Fruit fly (Drosophila melanogaster) whole organism, embryonic: Measurements from ENCODE around the gene CG32712.

ENCODE experiments used
- Ada2b ChIP-seq: fragments of 200-800 bp; sonication (Bioruptor generic); IDR thresholded peaks from 2 replicates; pipeline ENCODE4 v1.3.6; 2022; ENCODE audit warnings: missing biosample characterization, missing genetic modification characterization
- Adf1 ChIP-seq: fragments of 200-800 bp; sonication (Bioruptor generic); IDR thresholded peaks from 2 replicates; pipeline ENCODE4 v1.3.6; 2022; ENCODE audit warnings: missing biosample characterization, missing genetic modification characterization
- Asciz ChIP-seq: fragments of 200-800 bp; sonication (Bioruptor generic); optimal IDR thresholded peaks from 2 replicates; lab custom pipeline; 2017; ENCODE audit warnings: missing biosample characterization, mild to moderate bottlenecking, missing genetic modification characterization, missing genetic modification reagents
- CG11504 ChIP-seq: fragments of 200-800 bp; sonication (Bioruptor generic); optimal IDR thresholded peaks from 3 replicates; lab custom pipeline; 2019; ENCODE audit warnings: missing biosample characterization, mild to moderate bottlenecking, missing genetic modification characterization, moderate library complexity
- CG12391 ChIP-seq: fragments of 200-800 bp; sonication (Bioruptor generic); optimal IDR thresholded peaks from 3 replicates; lab custom pipeline; 2018; ENCODE audit warnings: missing biosample characterization, mild to moderate bottlenecking, missing genetic modification characterization, moderate library complexity
- CG12744 ChIP-seq: fragments of 200-800 bp; sonication (Bioruptor generic); optimal IDR thresholded peaks from 2 replicates; lab custom pipeline; 2016; ENCODE audit warnings: missing biosample characterization, missing genetic modification characterization
- CG15269 ChIP-seq: fragments of 200-800 bp; sonication (Bioruptor generic); optimal IDR thresholded peaks from 2 replicates; lab custom pipeline; 2018; ENCODE audit warnings: missing biosample characterization, mild to moderate bottlenecking, missing genetic modification characterization, moderate library complexity
- CG1529 ChIP-seq: fragments of 200-800 bp; sonication (Bioruptor generic); optimal IDR thresholded peaks from 3 replicates; lab custom pipeline; 2018; ENCODE audit warnings: missing biosample characterization, missing genetic modification characterization
- CG15696 ChIP-seq: fragments of 200-800 bp; sonication (Bioruptor generic); optimal IDR thresholded peaks from 2 replicates; lab custom pipeline; 2019; ENCODE audit warnings: missing biosample characterization, mild to moderate bottlenecking, missing genetic modification characterization, moderate library complexity
- CG18262 ChIP-seq: fragments of 200-800 bp; optimal IDR thresholded peaks from 3 replicates; lab custom pipeline; 2019; ENCODE audit warnings: missing biosample characterization, mild to moderate bottlenecking, missing genetic modification characterization, moderate library complexity
- CG3163 ChIP-seq: fragments of 200-800 bp; sonication (Bioruptor generic); optimal IDR thresholded peaks from 3 replicates; lab custom pipeline; 2016; ENCODE audit warnings: missing biosample characterization, missing genetic modification characterization
- CG3281 ChIP-seq: fragments of 200-800 bp; sonication (Bioruptor generic); optimal IDR thresholded peaks from 3 replicates; lab custom pipeline; 2017; ENCODE audit warnings: missing biosample characterization, mild to moderate bottlenecking, missing genetic modification characterization
- CG42726 ChIP-seq: fragments of 200-800 bp; sonication (Bioruptor generic); IDR thresholded peaks from 2 replicates; pipeline ENCODE4 v1.3.6; 2022; ENCODE audit warnings: missing biosample characterization, missing genetic modification characterization; ENCODE audit not compliant: partially characterized antibody
- CG4404 ChIP-seq: fragments of 200-800 bp; sonication (Bioruptor generic); IDR thresholded peaks from 2 replicates; pipeline ENCODE4 v1.3.6; 2022; ENCODE audit warnings: missing biosample characterization, missing genetic modification characterization
- CG4707 ChIP-seq: fragments of 200-800 bp; sonication (Bioruptor generic); optimal IDR thresholded peaks from 2 replicates; lab custom pipeline; 2018; ENCODE audit warnings: missing biosample characterization, mild to moderate bottlenecking, missing genetic modification characterization, moderate library complexity
- CG6272 ChIP-seq: fragments of 200-800 bp; sonication (Bioruptor generic); IDR thresholded peaks from 2 replicates; pipeline ENCODE4 v1.3.6; 2022; ENCODE audit warnings: missing biosample characterization, missing genetic modification characterization
- CG7556 ChIP-seq: fragments of 200-800 bp; sonication (Bioruptor generic); optimal IDR thresholded peaks from 2 replicates; lab custom pipeline; 2017; ENCODE audit warnings: missing biosample characterization, mild to moderate bottlenecking, missing genetic modification characterization
- CG8281 ChIP-seq: fragments of 200-800 bp; sonication (Bioruptor generic); optimal IDR thresholded peaks from 2 replicates; lab custom pipeline; 2018; ENCODE audit warnings: missing biosample characterization, mild to moderate bottlenecking, missing genetic modification characterization, moderate library complexity
- CG9215 ChIP-seq: fragments of 200-800 bp; sonication (Bioruptor generic); IDR thresholded peaks from 2 replicates; pipeline ENCODE4 v1.3.6; 2022; ENCODE audit warnings: missing biosample characterization, missing genetic modification characterization
- CrebB ChIP-seq: fragments of 200-800 bp; sonication (Bioruptor generic); optimal IDR thresholded peaks from 3 replicates; lab custom pipeline; 2018; ENCODE audit warnings: missing biosample characterization, mild to moderate bottlenecking, missing genetic modification characterization
- Deaf1 ChIP-seq: fragments of 200-800 bp; optimal IDR thresholded peaks from 3 replicates; lab custom pipeline; 2019; ENCODE audit warnings: missing biosample characterization, mild to moderate bottlenecking, missing genetic modification characterization, moderate library complexity
- Hmx ChIP-seq: fragments of 200-800 bp; sonication (Bioruptor generic); optimal IDR thresholded peaks from 2 replicates; lab custom pipeline; 2016; ENCODE audit warnings: missing biosample characterization, missing genetic modification characterization
- Hr39 ChIP-seq: fragments of >200 bp; optimal IDR thresholded peaks from 2 replicates; lab custom pipeline; 2017
- Jarid2 ChIP-seq: fragments of 200-800 bp; sonication (Bioruptor generic); optimal IDR thresholded peaks from 3 replicates; lab custom pipeline; 2017; ENCODE audit warnings: mild to moderate bottlenecking, missing biosample characterization, missing genetic modification reagents, missing genetic modification characterization
- Optix ChIP-seq: fragments of 200-800 bp; sonication (Bioruptor generic); IDR thresholded peaks from 3 replicates; pipeline ENCODE4 v1.3.6; 2022; ENCODE audit warnings: missing biosample characterization, missing genetic modification characterization
- Pdp1 ChIP-seq, 2 experiments: fragments of 200-800 bp; sonication (Bioruptor generic); optimal IDR thresholded peaks; 3 replicates each; lab custom pipeline; 2016; ENCODE audit warnings: missing biosample characterization in 2 of 2, missing genetic modification characterization in 2 of 2, mild to moderate bottlenecking in 1 of 2, moderate library complexity in 1 of 2
- Ravus ChIP-seq: fragments of 200-800 bp; sonication (Bioruptor generic); IDR thresholded peaks from 2 replicates; pipeline ENCODE4 v1.3.6; 2022; ENCODE audit warnings: missing biosample characterization, missing genetic modification characterization
- Trl ChIP-seq, 3 experiments: fragments of >200 bp in 2 of 3; fragments of 200-800 bp in 1 of 3; sonication (Bioruptor generic) in 1 of 3; optimal IDR thresholded peaks; 2 replicates in 1 of 3; 3 replicates in 2 of 3; lab custom pipeline; 2016 to 2017; ENCODE audit warnings: missing biosample characterization in 1 of 3, missing genetic modification characterization in 1 of 3
- Vsx1 ChIP-seq: fragments of 200-800 bp; sonication (Bioruptor generic); optimal IDR thresholded peaks from 2 replicates; lab custom pipeline; 2017; ENCODE audit warnings: missing biosample characterization, mild to moderate bottlenecking, missing genetic modification characterization, missing genetic modification reagents
- YL-1 ChIP-seq: fragments of 200-800 bp; sonication (Bioruptor generic); optimal IDR thresholded peaks from 3 replicates; lab custom pipeline; 2017; ENCODE audit warnings: missing biosample characterization, mild to moderate bottlenecking, missing genetic modification characterization
- chinmo ChIP-seq: fragments of 200-800 bp; sonication (Bioruptor generic); IDR thresholded peaks from 4 replicates; pipeline ENCODE4 v1.3.6; 2022; ENCODE audit warnings: missing biosample characterization, missing genetic modification characterization; ENCODE audit not compliant: partially characterized antibody
- crp ChIP-seq, 2 experiments: fragments of 200-800 bp; sonication (Bioruptor generic); optimal IDR thresholded peaks; 2 replicates in 1 of 2; 3 replicates in 1 of 2; lab custom pipeline; 2017; ENCODE audit warnings: missing biosample characterization in 2 of 2, missing genetic modification characterization in 2 of 2, mild to moderate bottlenecking in 1 of 2, moderate library complexity in 1 of 2
- gcm2 ChIP-seq: fragments of 200-800 bp; sonication (Bioruptor generic); optimal IDR thresholded peaks from 2 replicates; lab custom pipeline; 2016; ENCODE audit warnings: missing biosample characterization, missing genetic modification characterization
- nmo ChIP-seq: fragments of 200-800 bp; sonication (Bioruptor generic); optimal IDR thresholded peaks from 2 replicates; lab custom pipeline; 2018; ENCODE audit warnings: missing biosample characterization, mild to moderate bottlenecking, missing genetic modification characterization, moderate library complexity
- pb ChIP-seq: fragments of 200-800 bp; sonication (Bioruptor generic); optimal IDR thresholded peaks from 3 replicates; lab custom pipeline; 2016; ENCODE audit warnings: missing biosample characterization, missing genetic modification characterization
- pnt ChIP-seq: fragments of 200-800 bp; sonication (Bioruptor generic); optimal IDR thresholded peaks from 3 replicates; lab custom pipeline; 2016; ENCODE audit warnings: missing biosample characterization, missing genetic modification characterization
- sd ChIP-seq: fragments of 200-800 bp; sonication (Bioruptor generic); optimal IDR thresholded peaks from 3 replicates; lab custom pipeline; 2018; ENCODE audit warnings: missing biosample characterization, mild to moderate bottlenecking, missing genetic modification characterization, moderate library complexity
- sens ChIP-seq: fragments of 200-800 bp; sonication (Bioruptor generic); peaks from one replicate; lab custom pipeline; 2016; ENCODE audit warnings: missing biosample characterization, missing genetic modification characterization
- sens-2 ChIP-seq: fragments of 200-800 bp; sonication (Bioruptor generic); IDR thresholded peaks from 2 replicates; pipeline ENCODE4 v1.3.6; 2022; ENCODE audit warnings: missing biosample characterization, missing genetic modification characterization
- slbo ChIP-seq: fragments of 200-800 bp; sonication (Bioruptor generic); IDR thresholded peaks from 2 replicates; pipeline ENCODE4 v1.3.6; 2022; ENCODE audit warnings: missing biosample characterization, missing genetic modification characterization
- sug ChIP-seq: fragments of 200-800 bp; optimal IDR thresholded peaks from 2 replicates; lab custom pipeline; 2019; ENCODE audit warnings: missing biosample characterization, mild to moderate bottlenecking, missing genetic modification characterization, moderate library complexity
- wek ChIP-seq: fragments of 200-800 bp; sonication (Bioruptor generic); optimal IDR thresholded peaks from 3 replicates; lab custom pipeline; 2018; ENCODE audit warnings: missing biosample characterization, mild to moderate bottlenecking, missing genetic modification characterization, moderate library complexity

Gene CG32712

dm6 chrX:8469606-8470005 lies 36.0 kb upstream of the CG32712 start:
- peak in 1 of 2 experiments; percentile 68 for TF ChIP-seq Pdp1 (GFP tag; optimal IDR thresholded peaks at IDR 0.05; lab: Kevin White, UChicago)
- TF ChIP-seq CG12744 (GFP tag; lab: Kevin White, UChicago) = no peak
- no peak for TF ChIP-seq sd (tag; lab: Kevin White, UChicago)
- TF ChIP-seq, all 482 proteins: peak for 1

- peak; percentile 25 for TF ChIP-seq sug (tag; lab: Kevin White, UChicago)
- no peak for TF ChIP-seq Asciz (GFP tag; lab: Kevin White, UChicago)
- peak in 1 of 2 experiments; percentile 24 for TF ChIP-seq Pdp1 (GFP tag; optimal IDR thresholded peaks at IDR 0.05; lab: Kevin White, UChicago)
Observed at dm6 chrX:8468962-8469459, 35.4 kb upstream of the CG32712 start, which contains the start of gene CG12116. TSS of gene CG12116 (minus strand) at chrX:8469012.

- no peak for TF ChIP-seq CG7556 (GFP tag; lab: Kevin White, UChicago)
- no peak for TF ChIP-seq YL-1 (GFP tag; lab: Kevin White, UChicago)
- no peak for TF ChIP-seq crp (GFP tag; optimal IDR thresholded peaks at IDR 0.05; lab: Kevin White, UChicago)
- TF ChIP-seq CG9215 (GFP tag; lab: Robert Waterston, UW) = no peak
- peak; percentile 20 for TF ChIP-seq CG8281 (tag; lab: Kevin White, UChicago)
- TF ChIP-seq Ravus (GFP tag; lab: Robert Waterston, UW) = no peak
- TF ChIP-seq sens (GFP tag; lab: Kevin White, UChicago) = peak; percentile 4
- TF ChIP-seq CG11504 (tag; lab: Kevin White, UChicago) = peak; percentile 91
- no peak for TF ChIP-seq CG15269 (tag; lab: Kevin White, UChicago)
Observed at dm6 chrX:8466729-8467215, 33.2 kb upstream of the CG32712 start.

dm6 chrX:8464378-8465036 lies 30.9 kb upstream of the CG32712 start, which contains the start of gene Sptr:
TSS of gene Sptr (minus strand) at chrX:8464438.
- peak; percentile 94 for TF ChIP-seq CG3281 (GFP tag; lab: Kevin White, UChicago)
- TF ChIP-seq Adf1 (GFP tag; lab: Robert Waterston, UW) = peak; percentile 74
- peak; percentile 88 for TF ChIP-seq CG12391 (tag; lab: Kevin White, UChicago)
- peak; percentile 41 for TF ChIP-seq CG15696 (tag; lab: Kevin White, UChicago)
- peak; percentile 35 to 75 for TF ChIP-seq Trl (optimal IDR thresholded peaks at IDR 0.05; lab: Kevin White, UChicago)
- peak; percentile 59 for TF ChIP-seq Trl (GFP tag; optimal IDR thresholded peaks at IDR 0.05; lab: Kevin White, UChicago)
- no peak for TF ChIP-seq Hr39 (lab: Kevin White, UChicago)
- TF ChIP-seq Deaf1 (tag; lab: Kevin White, UChicago) = peak; percentile 67
- peak; percentile 59 for TF ChIP-seq pnt (GFP tag; lab: Kevin White, UChicago)
- TF ChIP-seq CG4707 (GFP tag; lab: Kevin White, UChicago) = peak; percentile 23
- peak; percentile 25 for TF ChIP-seq pb (GFP tag; lab: Kevin White, UChicago)
- TF ChIP-seq Hmx = peak; percentile 65
- TF ChIP-seq Ada2b (GFP tag; lab: Robert Waterston, UW) = peak; percentile 92
- TF ChIP-seq Jarid2 (GFP tag; lab: Kevin White, UChicago) = peak; percentile 52
- peak; percentile 57 for TF ChIP-seq CG1529 (GFP tag; lab: Kevin White, UChicago)
- peak; percentile 89 for TF ChIP-seq CG6272
- TF ChIP-seq slbo (GFP tag; lab: Robert Waterston, UW) = peak; percentile 94
- peak; percentile 46 for TF ChIP-seq CG3163
- no peak for TF ChIP-seq chinmo (GFP tag; lab: Robert Waterston, UW)
- TF ChIP-seq Optix = peak; percentile 36; the same call in 1 of the 3 replicates
- TF ChIP-seq Vsx1 (GFP tag; lab: Kevin White, UChicago) = peak; percentile 69
- peak; percentile 83 for TF ChIP-seq nmo (GFP tag; lab: Kevin White, UChicago)
- no peak for TF ChIP-seq gcm2 (GFP tag; lab: Kevin White, UChicago)
- TF ChIP-seq CG18262 (tag; lab: Kevin White, UChicago) = peak; percentile 75
- peak; percentile 65 for TF ChIP-seq CG4404
- TF ChIP-seq sens-2 (GFP tag; lab: Robert Waterston, UW) = 0 out of 2 replicates have a peak, but pooled peaks have one; percentile 15
- peak; percentile 48 for TF ChIP-seq wek (GFP tag; lab: Kevin White, UChicago)
- TF ChIP-seq CG42726 = no peak
- TF ChIP-seq CrebB = peak; percentile 88
